Worm (Caenorhabditis elegans): ENCODE measurements around the gene R09A8.2.

Gene R09A8.2

ce11 chrX:12667804-12668511 lies 48.7 kb downstream of the R09A8.2 start, which contains the start of gene nhr-17:
Gene nhr-17 (minus strand): TSS chrX:12667854.
- peak; percentile 19 for TF ChIP-seq egl-13 (tag; optimal IDR thresholded peaks at IDR 0.05)
- TF ChIP-seq dsc-1 (tag; optimal IDR thresholded peaks at IDR 0.05), result peak; percentile 82
- TF ChIP-seq nhr-71 (tag; optimal IDR thresholded peaks at IDR 0.05), result peak; percentile 79
- peak; percentile 12 for TF ChIP-seq ztf-4 (tag; optimal IDR thresholded peaks at IDR 0.05)
- TF ChIP-seq swsn-7 (tag; optimal IDR thresholded peaks at IDR 0.05), result peak; percentile 20
- TF ChIP-seq fkh-8 (tag; optimal IDR thresholded peaks at IDR 0.05), result peak; percentile 69
- no peak for TF ChIP-seq isw-1 (GFP tag; IDR thresholded peaks at IDR 0.05)
- peak in 1 of 3 experiments; percentile 2 for TF ChIP-seq ceh-82 (tag; optimal IDR thresholded peaks at IDR 0.05)
- no peak for TF ChIP-seq ceh-90 (tag; optimal IDR thresholded peaks at IDR 0.05)
- peak; percentile 77 for TF ChIP-seq mep-1 (tag; optimal IDR thresholded peaks at IDR 0.05)
- TF ChIP-seq pax-3 (tag; optimal IDR thresholded peaks at IDR 0.05), result peak; percentile 6
- peak in 2 of 6 experiments; percentile 57 to 80 for TF ChIP-seq elt-3 (tag; optimal IDR thresholded peaks at IDR 0.05)
- TF ChIP-seq lin-35 (GFP tag; optimal IDR thresholded peaks at IDR 0.05), result peak; percentile 8 to 68
- TF ChIP-seq unc-86 (tag; optimal IDR thresholded peaks at IDR 0.05), result no peak
- peak; percentile 67 for TF ChIP-seq lin-14 (GFP tag; optimal IDR thresholded peaks at IDR 0.05)
- TF ChIP-seq snu-23 (GFP tag; optimal IDR thresholded peaks at IDR 0.05), result peak; percentile 79
- peak; percentile 44 for TF ChIP-seq nhr-19 (GFP tag; conservative IDR thresholded peaks at IDR 0.05)
- TF ChIP-seq nhr-85 (tag), result peak; percentile 76
- peak; percentile 82 for TF ChIP-seq nhr-20 (tag; optimal IDR thresholded peaks at IDR 0.05)
- TF ChIP-seq tbx-2 (tag; optimal IDR thresholded peaks at IDR 0.05), result no peak
- TF ChIP-seq tlp-1 (tag; optimal IDR thresholded peaks at IDR 0.05), result no peak
- TF ChIP-seq nhr-237 (tag; optimal IDR thresholded peaks at IDR 0.05), result peak; percentile 27
- TF ChIP-seq lsy-2 (tag; optimal IDR thresholded peaks at IDR 0.05), result peak in 1 of 2 experiments; percentile 9
- no peak for TF ChIP-seq nhr-76 (tag; optimal IDR thresholded peaks at IDR 0.05)
- peak; percentile 31 for TF ChIP-seq lin-13 (GFP tag; optimal IDR thresholded peaks at IDR 0.05)
- peak; percentile 29 for TF ChIP-seq nhr-47 (tag; optimal IDR thresholded peaks at IDR 0.05)
- TF ChIP-seq mdl-1 (tag; optimal IDR thresholded peaks at IDR 0.05), result peak in 1 of 2 experiments; percentile 10
- peak; percentile 58 for TF ChIP-seq skn-1 (tag; optimal IDR thresholded peaks at IDR 0.05)
- peak; percentile 78 for TF ChIP-seq hlh-4 (tag; optimal IDR thresholded peaks at IDR 0.05)
- TF ChIP-seq blmp-1 (tag; optimal IDR thresholded peaks at IDR 0.05), result peak; percentile 41
- TF ChIP-seq nhr-77 (tag; optimal IDR thresholded peaks at IDR 0.05), result no peak
- peak in 2 of 3 experiments; percentile 22 to 36 for TF ChIP-seq dpl-1 (GFP tag; optimal IDR thresholded peaks at IDR 0.05)
- no peak for TF ChIP-seq ztf-11 (tag; optimal IDR thresholded peaks at IDR 0.05)
- peak; percentile 41 for TF ChIP-seq nhr-90 (tag; optimal IDR thresholded peaks at IDR 0.05; ENCODE audit: poor library complexity)

ce11 chrX:12668941-12669501 lies 49.8 kb downstream of the R09A8.2 start:
- TF ChIP-seq sup-37 (GFP tag; optimal IDR thresholded peaks at IDR 0.05), result no peak
- no peak for TF ChIP-seq nhr-12 (tag; optimal IDR thresholded peaks at IDR 0.05)
- TF ChIP-seq fkh-4 (tag; optimal IDR thresholded peaks at IDR 0.05; ENCODE audit: borderline replicate concordance), result peak; percentile 27
- TF ChIP-seq pax-3 (tag; optimal IDR thresholded peaks at IDR 0.05), result peak; percentile 40
- TF ChIP-seq dpl-1 (GFP tag; optimal IDR thresholded peaks at IDR 0.05), result no peak
- TF ChIP-seq hlh-4 (tag; optimal IDR thresholded peaks at IDR 0.05), result peak; percentile 76
- TF ChIP-seq irx-1 (tag; optimal IDR thresholded peaks at IDR 0.05), result no peak
- peak; percentile 46 for TF ChIP-seq sox-4 (tag; optimal IDR thresholded peaks at IDR 0.05)
- no peak for TF ChIP-seq sptf-1 (tag; optimal IDR thresholded peaks at IDR 0.05)
- no peak for TF ChIP-seq alr-1 (tag; optimal IDR thresholded peaks at IDR 0.05; ENCODE audit: borderline replicate concordance)
- TF ChIP-seq lsy-2 (tag; optimal IDR thresholded peaks at IDR 0.05), result peak in 1 of 2 experiments; percentile 53
- no peak for TF ChIP-seq unc-98 (GFP tag; IDR thresholded peaks at IDR 0.05)
- no peak for TF ChIP-seq zip-4 (GFP tag; optimal IDR thresholded peaks at IDR 0.05)
- peak; percentile 13 for TF ChIP-seq mep-1 (tag; optimal IDR thresholded peaks at IDR 0.05)
- no peak for TF ChIP-seq unc-86 (tag; optimal IDR thresholded peaks at IDR 0.05)
- peak; percentile 80 for TF ChIP-seq nhr-71 (tag; optimal IDR thresholded peaks at IDR 0.05)
- no peak for TF ChIP-seq nhr-28 (tag; optimal IDR thresholded peaks at IDR 0.05)
- no peak for TF ChIP-seq egl-27 (tag; optimal IDR thresholded peaks at IDR 0.05)
- peak; percentile 83 for TF ChIP-seq nhr-47 (tag; optimal IDR thresholded peaks at IDR 0.05)
- TF ChIP-seq lin-14 (GFP tag; optimal IDR thresholded peaks at IDR 0.05), result peak; percentile 46
- peak; percentile 15 for TF ChIP-seq xbp-1 (tag; optimal IDR thresholded peaks at IDR 0.05)
- TF ChIP-seq mdl-1 (tag; optimal IDR thresholded peaks at IDR 0.05), result no peak
- TF ChIP-seq tbx-2 (tag; optimal IDR thresholded peaks at IDR 0.05), result no peak
- TF ChIP-seq dsc-1 (tag; optimal IDR thresholded peaks at IDR 0.05), result peak; percentile 97
- no peak for TF ChIP-seq nhr-85 (tag)
- peak; percentile 46 for TF ChIP-seq nhr-20 (tag; optimal IDR thresholded peaks at IDR 0.05)
- TF ChIP-seq swsn-7 (tag; optimal IDR thresholded peaks at IDR 0.05), result peak; percentile 68
- no peak for TF ChIP-seq unc-62 (GFP tag; optimal IDR thresholded peaks at IDR 0.05)
- TF ChIP-seq fkh-8 (tag; optimal IDR thresholded peaks at IDR 0.05), result peak; percentile 80
